Fruit fly (Drosophila melanogaster): ENCODE data around the gene ase.

The ase gene

DNA sequence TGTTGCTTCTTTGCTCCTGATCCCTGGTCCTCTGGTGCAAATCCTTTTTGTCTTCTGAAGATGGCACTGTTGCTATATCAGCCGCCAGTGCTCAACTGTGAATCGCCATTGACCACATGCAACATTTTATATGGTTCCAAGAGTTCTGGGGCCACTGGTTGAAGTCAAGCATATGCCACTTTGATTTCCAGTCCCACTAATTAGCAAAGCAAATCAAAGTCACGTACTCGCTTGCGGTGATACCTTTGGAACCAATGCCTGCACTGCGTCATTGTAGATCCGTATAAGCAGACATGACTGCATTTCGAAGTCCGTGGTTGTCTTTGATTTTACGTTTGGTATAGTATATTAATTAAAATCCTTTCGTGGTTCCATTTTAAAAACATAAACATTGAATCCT is 8.7 kb downstream of the ase start, which contains the start of gene Cyp4g1:
Cyp4g1 (minus strand) TSS at position 101 of the 400 bp plus-strand sequence.
- no peak for TF ChIP-seq CG3065 (GFP tag; optimal IDR thresholded peaks at IDR 0.05)
- TF ChIP-seq Med (GFP tag), result peak; percentile 25

DNA sequence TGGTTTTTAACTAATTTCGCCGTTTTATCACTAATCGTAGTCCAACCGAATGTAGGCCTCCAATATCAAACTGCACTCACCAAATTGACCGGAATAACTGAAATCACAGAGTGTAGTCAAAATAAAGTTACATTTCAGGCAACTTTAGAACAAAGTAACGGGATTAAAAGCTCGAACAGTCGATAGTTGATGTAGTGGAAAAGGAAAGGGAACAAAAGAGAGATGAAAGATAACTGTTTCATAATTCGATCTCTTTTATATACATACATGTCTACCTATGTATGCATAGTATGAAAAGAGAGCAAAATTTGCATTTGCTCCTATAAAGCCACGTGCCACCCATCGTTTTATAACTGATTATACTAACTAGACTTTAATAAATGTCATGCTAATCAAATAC is 10.1 kb downstream of the ase start, which contains the start of gene CG32816:
CG32816 (minus strand) TSS at position 101 of the 400 bp plus-strand sequence.
- no peak for TF ChIP-seq HLH3B (GFP tag; IDR thresholded peaks at IDR 0.05)
- peak; percentile 24 for TF ChIP-seq Med (GFP tag)
- TF ChIP-seq CG4854 (GFP tag; optimal IDR thresholded peaks at IDR 0.05), result no peak
- no peak for TF ChIP-seq twi (tag; optimal IDR thresholded peaks at IDR 0.05)
- TF ChIP-seq CG7745 (tag; optimal IDR thresholded peaks at IDR 0.05), result no peak
- no peak for TF ChIP-seq hb (GFP tag; IDR thresholded peaks at IDR 0.05; ENCODE audit: partially characterized antibody)
- TF ChIP-seq CG4424 (GFP tag; optimal IDR thresholded peaks at IDR 0.05), result no peak

DNA sequence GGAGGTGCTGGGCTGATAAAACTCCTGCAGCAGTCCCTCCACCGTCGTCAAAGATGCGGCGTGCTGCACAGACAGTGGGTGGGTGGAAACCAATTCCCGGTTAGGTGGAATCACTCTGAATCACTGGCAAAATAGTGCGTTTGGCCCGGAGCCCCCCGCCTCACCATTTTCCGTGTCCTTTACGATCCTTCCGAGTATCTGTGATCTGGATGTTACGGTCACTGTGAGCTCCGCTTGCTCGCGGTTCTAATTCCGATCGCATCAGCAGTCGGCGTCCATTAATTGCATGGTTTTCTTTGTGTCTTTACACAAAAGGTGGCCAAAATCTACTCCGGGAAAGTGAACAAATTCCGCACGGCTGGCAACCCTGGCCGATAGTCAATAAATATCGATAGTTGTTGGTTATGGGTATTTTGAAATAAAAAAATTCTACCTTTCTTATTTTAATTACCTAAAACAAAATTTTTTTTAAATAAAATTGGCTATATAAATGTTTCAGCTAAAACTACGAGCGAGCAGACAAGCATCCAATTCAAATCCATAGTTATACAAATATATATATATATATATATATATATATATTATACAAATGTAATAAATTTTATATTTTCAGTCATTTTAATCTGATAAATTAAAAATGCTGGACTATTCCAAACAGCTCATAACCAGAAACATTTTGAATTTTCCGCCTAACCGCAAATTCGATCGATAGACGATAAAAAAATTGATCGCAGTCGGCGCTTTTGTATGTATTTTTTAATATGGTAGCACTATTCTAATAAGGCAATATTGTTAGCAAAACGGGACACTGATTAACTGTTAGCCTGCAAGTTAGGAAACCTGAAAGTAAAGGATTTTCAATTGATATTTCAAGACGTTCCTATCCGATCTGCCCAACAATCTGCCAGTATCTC is 15.9 kb downstream of the ase start, which contains the start of the genes ebo and CG13373:
ebo (minus strand) TSS at position 350 of the 914 bp plus-strand sequence.
CG13373 (plus strand) TSS at position 755 of the 914 bp plus-strand sequence.
- no peak for TF ChIP-seq CG6854 (GFP tag; optimal IDR thresholded peaks at IDR 0.05)
- no peak for TF ChIP-seq trh (GFP tag; optimal IDR thresholded peaks at IDR 0.05)
- no peak for TF ChIP-seq CG4707 (GFP tag; optimal IDR thresholded peaks at IDR 0.05)
- TF ChIP-seq org-1 (GFP tag; optimal IDR thresholded peaks at IDR 0.05), result no peak
- TF ChIP-seq CG14441 (GFP tag; IDR thresholded peaks at IDR 0.05), result peak; percentile 26; the same call in 1 of the 2 replicates
- peak; percentile 24 for TF ChIP-seq dmrt11E (tag; optimal IDR thresholded peaks at IDR 0.05)
- no peak for TF ChIP-seq CG3726 (GFP tag; IDR thresholded peaks at IDR 0.05)
- no peak for TF ChIP-seq ssp (GFP tag; IDR thresholded peaks at IDR 0.05)
- TF ChIP-seq Chrac-16 (GFP tag; optimal IDR thresholded peaks at IDR 0.05), result no peak
- TF ChIP-seq HmgZ (tag; optimal IDR thresholded peaks at IDR 0.05), result no peak
- TF ChIP-seq bowl (GFP tag; IDR thresholded peaks at IDR 0.05), result no peak
- no peak for TF ChIP-seq CG7987 (GFP tag; optimal IDR thresholded peaks at IDR 0.05)
- TF ChIP-seq Dbx (GFP tag; IDR thresholded peaks at IDR 0.05), result no peak
- TF ChIP-seq CG12236 (GFP tag; optimal IDR thresholded peaks at IDR 0.05), result no peak
- TF ChIP-seq CG11696 (GFP tag; IDR thresholded peaks at IDR 0.05), result no peak
- TF ChIP-seq so (GFP tag; IDR thresholded peaks at IDR 0.05), result no peak
- no peak for TF ChIP-seq br (optimal IDR thresholded peaks at IDR 0.05)
- TF ChIP-seq cad (GFP tag; optimal IDR thresholded peaks at IDR 0.05), result no peak
- no peak for TF ChIP-seq tgo (GFP tag; IDR thresholded peaks at IDR 0.05)
- TF ChIP-seq nau (GFP tag; optimal IDR thresholded peaks at IDR 0.05), result no peak
- TF ChIP-seq ATbp (GFP tag; optimal IDR thresholded peaks at IDR 0.05), result no peak
- no peak for TF ChIP-seq HmgD (GFP tag; optimal IDR thresholded peaks at IDR 0.05)
- TF ChIP-seq CG10462 (GFP tag; optimal IDR thresholded peaks at IDR 0.05), result no peak
- TF ChIP-seq lilli (GFP tag; optimal IDR thresholded peaks at IDR 0.05), result peak; percentile 29
- TF ChIP-seq az2 (GFP tag; optimal IDR thresholded peaks at IDR 0.05), result no peak
- TF ChIP-seq sqz (GFP tag; optimal IDR thresholded peaks at IDR 0.05), result no peak
- TF ChIP-seq slp2 (GFP tag; optimal IDR thresholded peaks at IDR 0.05), result no peak
- no peak for TF ChIP-seq CTCF (GFP tag; optimal IDR thresholded peaks at IDR 0.05)
- TF ChIP-seq nerfin-2 (GFP tag; IDR thresholded peaks at IDR 0.05; ENCODE audit: partially characterized antibody), result no peak
- no peak for TF ChIP-seq CG15479 (GFP tag; optimal IDR thresholded peaks at IDR 0.05)
- TF ChIP-seq CG12942 (GFP tag; optimal IDR thresholded peaks at IDR 0.05), result no peak
- no peak for TF ChIP-seq crp (GFP tag; optimal IDR thresholded peaks at IDR 0.05)
- peak; percentile 28; the same call in 1 of the 2 replicates for TF ChIP-seq CG10366 (GFP tag; IDR thresholded peaks at IDR 0.05)
- TF ChIP-seq Mad (GFP tag; optimal IDR thresholded peaks at IDR 0.05), result no peak
- TF ChIP-seq CG2129 (GFP tag; IDR thresholded peaks at IDR 0.05; ENCODE audit: partially characterized antibody), result 0 out of 2 replicates have a peak, but pooled peaks have one; percentile 18
- no peak for TF ChIP-seq psq (GFP tag; optimal IDR thresholded peaks at IDR 0.05)
- TF ChIP-seq lbe (GFP tag; optimal IDR thresholded peaks at IDR 0.05), result no peak
- TF ChIP-seq chinmo (GFP tag; IDR thresholded peaks at IDR 0.05; ENCODE audit: partially characterized antibody), result 0 out of 4 replicates have a peak, but pooled peaks have one; percentile 29
- peak; percentile 70 for TF ChIP-seq Rfx (GFP tag; IDR thresholded peaks at IDR 0.05)

Data from whole organism, embryonic.